Fruit fly (Drosophila melanogaster): ENCODE measurements around the gene spen.
A peak's percentile ranks its signal among the peaks of the same experiment; 100 is the strongest.

The spen gene

dm6 chr2L:114429-114828, 44.4 kb upstream of the spen start, which contains the start of gene ND-15 (continued):
- peak; percentile 83 for TF ChIP-seq bbx (GFP tag; IDR thresholded peaks at IDR 0.05; ENCODE audit: partially characterized antibody)
- TF ChIP-seq Sry-β (GFP tag; optimal IDR thresholded peaks at IDR 0.05), result no peak
- TF ChIP-seq slou (GFP tag; optimal IDR thresholded peaks at IDR 0.05), result no peak
- no peak for TF ChIP-seq CG3838 (GFP tag; optimal IDR thresholded peaks at IDR 0.05)
- no peak for TF ChIP-seq CG1529 (GFP tag; optimal IDR thresholded peaks at IDR 0.05)
- TF ChIP-seq CG1792 (GFP tag; optimal IDR thresholded peaks at IDR 0.05), result no peak
- peak; percentile 98 for TF ChIP-seq Myb (GFP tag; optimal IDR thresholded peaks at IDR 0.05)
- TF ChIP-seq tll (GFP tag; optimal IDR thresholded peaks at IDR 0.05), result no peak
- no peak for TF ChIP-seq NFAT (GFP tag; IDR thresholded peaks at IDR 0.05)
- TF ChIP-seq chinmo (GFP tag; IDR thresholded peaks at IDR 0.05; ENCODE audit: partially characterized antibody), result peak; percentile 84; the same call in 2 of the 4 replicates
- no peak for TF ChIP-seq CG4617 (GFP tag; optimal IDR thresholded peaks at IDR 0.05; ENCODE audit: borderline replicate concordance)
- TF ChIP-seq Drgx (GFP tag; IDR thresholded peaks at IDR 0.05), result no peak
- TF ChIP-seq trh (GFP tag; optimal IDR thresholded peaks at IDR 0.05), result no peak
- TF ChIP-seq Sry-δ (GFP tag; optimal IDR thresholded peaks at IDR 0.05), result peak; percentile 79
- TF ChIP-seq klu (GFP tag; IDR thresholded peaks at IDR 0.05), result no peak
- peak; percentile 17; the same call in 1 of the 2 replicates for TF ChIP-seq Rfx (GFP tag; IDR thresholded peaks at IDR 0.05)
- no peak for TF ChIP-seq ap (GFP tag; IDR thresholded peaks at IDR 0.05)
- TF ChIP-seq prd (optimal IDR thresholded peaks at IDR 0.05), result no peak
- TF ChIP-seq prd (GFP tag; IDR thresholded peaks at IDR 0.05), result no peak
- peak; percentile 74 for TF ChIP-seq Med (GFP tag)
- peak; percentile 78 for TF ChIP-seq inv (GFP tag; IDR thresholded peaks at IDR 0.05; ENCODE audit: partially characterized antibody)
- no peak for TF ChIP-seq fd64A (GFP tag; optimal IDR thresholded peaks at IDR 0.05)
- peak; percentile 29 for TF ChIP-seq trem (tag; optimal IDR thresholded peaks at IDR 0.05)
- peak; percentile 69; the same call in 2 of the 3 replicates for TF ChIP-seq mld (GFP tag; IDR thresholded peaks at IDR 0.05; ENCODE audit: partially characterized antibody)
- no peak for TF ChIP-seq CG1832 (GFP tag; optimal IDR thresholded peaks at IDR 0.05)
- TF ChIP-seq CG6765 (GFP tag; optimal IDR thresholded peaks at IDR 0.05), result no peak
- TF ChIP-seq CG3163 (GFP tag; optimal IDR thresholded peaks at IDR 0.05), result no peak
- no peak for TF ChIP-seq Poxn (GFP tag; IDR thresholded peaks at IDR 0.05)
- no peak for TF ChIP-seq CG4707 (GFP tag; optimal IDR thresholded peaks at IDR 0.05)
- no peak for TF ChIP-seq br (optimal IDR thresholded peaks at IDR 0.05)
- TF ChIP-seq seq (GFP tag; IDR thresholded peaks at IDR 0.05), result no peak
- TF ChIP-seq E2f2 (GFP tag; IDR thresholded peaks at IDR 0.05), result peak; percentile 57
- TF ChIP-seq CG14710 (tag; optimal IDR thresholded peaks at IDR 0.05), result peak; percentile 14
- no peak for TF ChIP-seq sens-2 (GFP tag; IDR thresholded peaks at IDR 0.05)
- no peak for TF ChIP-seq CG2875 (GFP tag; optimal IDR thresholded peaks at IDR 0.05)
- no peak for TF ChIP-seq CG1233 (GFP tag; optimal IDR thresholded peaks at IDR 0.05)
- peak; percentile 67; the same call in 1 of the 2 replicates for TF ChIP-seq sna (GFP tag; IDR thresholded peaks at IDR 0.05; ENCODE audit: partially characterized antibody)
- TF ChIP-seq amos (GFP tag; IDR thresholded peaks at IDR 0.05; ENCODE audit: partially characterized antibody), result peak; percentile 89; the same call in 1 of the 2 replicates
- peak; percentile 73; the same call in 2 of the 3 replicates for TF ChIP-seq knrl (GFP tag; IDR thresholded peaks at IDR 0.05; ENCODE audit: partially characterized antibody)
- no peak for TF ChIP-seq Hr78 (GFP tag; optimal IDR thresholded peaks at IDR 0.05)
- no peak for TF ChIP-seq CG43689 (GFP tag; IDR thresholded peaks at IDR 0.05)
- TF ChIP-seq CG11560 (tag; IDR thresholded peaks at IDR 0.05), result no peak
- peak; percentile 90 for TF ChIP-seq Bgb (GFP tag; IDR thresholded peaks at IDR 0.05; ENCODE audit: partially characterized antibody)
- TF ChIP-seq Ravus (GFP tag; IDR thresholded peaks at IDR 0.05), result no peak
- peak; percentile 80 for TF ChIP-seq unc-4 (GFP tag; IDR thresholded peaks at IDR 0.05; ENCODE audit: partially characterized antibody)
- no peak for TF ChIP-seq Hey (tag; optimal IDR thresholded peaks at IDR 0.05)
- no peak for TF ChIP-seq CG9817 (tag; optimal IDR thresholded peaks at IDR 0.05)
- TF ChIP-seq Oaz (GFP tag; IDR thresholded peaks at IDR 0.05), result no peak
- TF ChIP-seq CG15479 (GFP tag; optimal IDR thresholded peaks at IDR 0.05), result peak; percentile 50
- TF ChIP-seq CG42726 (GFP tag; IDR thresholded peaks at IDR 0.05; ENCODE audit: partially characterized antibody), result peak; percentile 76; the same call in 1 of the 2 replicates
